Worm (Caenorhabditis elegans): ENCODE data around the gene srg-58.

DNA sequence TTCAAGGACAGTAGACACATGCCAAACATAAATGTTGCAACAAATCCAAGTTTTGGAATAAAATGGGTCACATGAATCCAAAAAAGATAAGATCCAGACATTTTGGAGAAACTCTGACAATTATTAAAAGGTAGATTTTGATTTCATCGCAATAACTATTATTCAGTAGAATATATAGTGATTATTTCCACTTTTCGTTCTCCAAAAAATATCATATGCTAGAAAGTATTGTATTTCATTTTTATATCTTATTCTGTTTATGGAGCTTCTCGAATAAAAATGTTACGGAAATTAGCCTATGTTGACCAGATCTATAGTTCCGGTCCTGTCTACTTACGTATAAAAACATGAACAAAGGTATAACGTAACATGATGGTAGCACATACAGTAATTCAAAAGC is 32.3 kb downstream of the srg-58 start, which contains the start of gene str-13:
- TF ChIP-seq nhr-25 (tag; optimal IDR thresholded peaks at IDR 0.05) (no peak), unc-55 (GFP tag; optimal IDR thresholded peaks at IDR 0.05) (no peak), skn-1 (tag; optimal IDR thresholded peaks at IDR 0.05) (no peak), egl-27 (tag; optimal IDR thresholded peaks at IDR 0.05) (no peak), zag-1 (tag; optimal IDR thresholded peaks at IDR 0.05) (no peak)
